Worm (Caenorhabditis elegans) whole organism, late embryonic: Measurements from ENCODE around the gene pab-2.

Experiments
- C38D4.7 ChIP-seq: fragments of 200-800 bp; sonication (Bioruptor generic); optimal IDR thresholded peaks from 2 replicates; lab custom pipeline; 2018; ENCODE audit warnings: mild to moderate bottlenecking, missing genetic modification characterization, moderate library complexity, missing compliant biosample characterization
- K09A11.1 ChIP-seq: sonication (generic microtip); optimal IDR thresholded peaks from 2 replicates; lab custom pipeline; 2017; ENCODE audit warnings: antibody characterized with exemption, mild to moderate bottlenecking, missing genetic modification characterization, missing compliant biosample characterization; ENCODE audit not compliant: insufficient read depth
- Y22D7AL.16 ChIP-seq: sonication (generic microtip); optimal IDR thresholded peaks from 2 replicates; lab custom pipeline; 2016; ENCODE audit warnings: missing genetic modification characterization, missing compliant biosample characterization
- ama-1 ChIP-seq: fragments of 150-350 bp; optimal IDR thresholded peaks from 2 replicates; lab custom pipeline; 2014
- ceh-18 ChIP-seq: sonication (generic microtip); optimal IDR thresholded peaks from 2 replicates; lab custom pipeline; 2016; ENCODE audit warnings: missing genetic modification characterization, missing compliant biosample characterization
- ceh-22 ChIP-seq: sonication (generic microtip); optimal IDR thresholded peaks from 2 replicates; lab custom pipeline; 2017; ENCODE audit warnings: missing biosample characterization, missing genetic modification characterization
- ceh-24 ChIP-seq: sonication (generic microtip); optimal IDR thresholded peaks from 2 replicates; lab custom pipeline; 2016; ENCODE audit warnings: mild to moderate bottlenecking, missing genetic modification characterization, missing compliant biosample characterization
- ceh-31 ChIP-seq: sonication (generic microtip); optimal IDR thresholded peaks from 2 replicates; lab custom pipeline; 2016; ENCODE audit warnings: missing genetic modification characterization, missing compliant biosample characterization
- ceh-48 ChIP-seq: sonication (generic microtip); optimal IDR thresholded peaks from 2 replicates; lab custom pipeline; 2016; ENCODE audit warnings: missing genetic modification characterization, inconsistent platforms, missing compliant biosample characterization
- ceh-6 ChIP-seq: fragments of 200-800 bp; sonication (Bioruptor generic); optimal IDR thresholded peaks from 2 replicates; lab custom pipeline; 2018; ENCODE audit warnings: mild to moderate bottlenecking, missing genetic modification characterization, missing compliant biosample characterization
- che-1 ChIP-seq: sonication (generic microtip); optimal IDR thresholded peaks from 2 replicates; lab custom pipeline; 2016; ENCODE audit warnings: mild to moderate bottlenecking, missing genetic modification characterization, missing compliant biosample characterization
- dve-1 ChIP-seq: sonication (generic microtip); optimal IDR thresholded peaks from 2 replicates; lab custom pipeline; 2017; ENCODE audit warnings: antibody characterized with exemption, mild to moderate bottlenecking, missing genetic modification characterization, missing compliant biosample characterization
- elt-2 ChIP-seq: sonication (generic microtip); optimal IDR thresholded peaks from 2 replicates; lab custom pipeline; 2016; ENCODE audit warnings: missing genetic modification reagents, missing genetic modification characterization, missing compliant biosample characterization
- elt-4 ChIP-seq: sonication (generic microtip); optimal IDR thresholded peaks from 2 replicates; lab custom pipeline; 2016; ENCODE audit warnings: missing genetic modification characterization, missing compliant biosample characterization
- fkh-6 ChIP-seq: sonication (generic microtip); optimal IDR thresholded peaks from 2 replicates; lab custom pipeline; 2016; ENCODE audit warnings: missing genetic modification characterization, missing compliant biosample characterization
- gmeb-2 ChIP-seq: sonication (generic microtip); optimal IDR thresholded peaks from 2 replicates; lab custom pipeline; 2016; ENCODE audit warnings: missing genetic modification characterization, inconsistent platforms, missing compliant biosample characterization
- hlh-13 ChIP-seq: fragments of 200-800 bp; sonication (Bioruptor generic); optimal IDR thresholded peaks from 2 replicates; lab custom pipeline; 2018; ENCODE audit warnings: mild to moderate bottlenecking, missing genetic modification characterization, missing compliant biosample characterization
- hlh-30 ChIP-seq: sonication (generic microtip); optimal IDR thresholded peaks from 2 replicates; lab custom pipeline; 2017; ENCODE audit warnings: antibody characterized with exemption, missing genetic modification characterization, missing compliant biosample characterization; ENCODE audit not compliant: insufficient read depth
- lim-6 ChIP-seq: sonication (generic microtip); optimal IDR thresholded peaks from 2 replicates; lab custom pipeline; 2016; ENCODE audit warnings: missing genetic modification characterization, missing compliant biosample characterization
- lin-11 ChIP-seq: fragments of 200-800 bp; sonication (Bioruptor generic); optimal IDR thresholded peaks from 2 replicates; lab custom pipeline; 2018; ENCODE audit warnings: mild to moderate bottlenecking, missing genetic modification characterization, missing compliant biosample characterization
- madf-2 ChIP-seq: sonication (generic microtip); optimal IDR thresholded peaks from 2 replicates; lab custom pipeline; 2017; ENCODE audit warnings: missing genetic modification characterization, missing compliant biosample characterization
- nhr-232 ChIP-seq: sonication (generic microtip); optimal IDR thresholded peaks from 2 replicates; lab custom pipeline; 2016; ENCODE audit warnings: missing genetic modification characterization, missing compliant biosample characterization
- odd-2 ChIP-seq: sonication (generic microtip); optimal IDR thresholded peaks from 2 replicates; lab custom pipeline; 2017; ENCODE audit warnings: antibody characterized with exemption, mild to moderate bottlenecking, missing genetic modification characterization, missing compliant biosample characterization
- pax-1 ChIP-seq: fragments of 150-350 bp; optimal IDR thresholded peaks from 2 replicates; lab custom pipeline; 2014; ENCODE audit warnings: missing biosample characterization, missing genetic modification characterization
- pha-4 ChIP-seq: fragments of 150-350 bp; optimal IDR thresholded peaks from 2 replicates; lab custom pipeline; 2018; ENCODE audit warnings: missing biosample characterization, missing genetic modification reagents, missing genetic modification characterization
- pros-1 ChIP-seq: fragments of 150-350 bp; optimal IDR thresholded peaks from 2 replicates; lab custom pipeline; 2014; ENCODE audit warnings: missing biosample characterization, missing genetic modification reagents, missing genetic modification characterization
- sox-4 ChIP-seq: sonication (generic microtip); optimal IDR thresholded peaks from 2 replicates; lab custom pipeline; 2017; ENCODE audit warnings: mild to moderate bottlenecking, missing genetic modification characterization, inconsistent platforms, missing compliant biosample characterization
- syd-9 ChIP-seq: sonication (generic microtip); optimal IDR thresholded peaks from 2 replicates; lab custom pipeline; 2016; ENCODE audit warnings: mild to moderate bottlenecking, missing genetic modification characterization, moderate library complexity, missing compliant biosample characterization
- tbx-2 ChIP-seq: sonication (generic microtip); optimal IDR thresholded peaks from 2 replicates; lab custom pipeline; 2016; ENCODE audit warnings: missing genetic modification characterization, missing compliant biosample characterization
- unc-3 ChIP-seq, 2 experiments: fragments of 200-800 bp in 1 of 2; sonication (Bioruptor generic) in 1 of 2; sonication (generic microtip) in 1 of 2; conservative IDR thresholded peaks in 1 of 2; optimal IDR thresholded peaks in 1 of 2; 2 replicates each; pipeline versions ENCODE4 v1.3.6 to Lab custom; 2016 to 2022; ENCODE audit warnings: missing compliant biosample characterization in 2 of 2, missing genetic modification characterization in 2 of 2, missing genetic modification reagents in 1 of 2
- unc-55 ChIP-seq: sonication (generic microtip); optimal IDR thresholded peaks from 2 replicates; lab custom pipeline; 2017; ENCODE audit warnings: missing biosample characterization, missing genetic modification reagents, missing genetic modification characterization
- unc-86 ChIP-seq: sonication (generic microtip); optimal IDR thresholded peaks from 2 replicates; lab custom pipeline; 2016; ENCODE audit warnings: missing genetic modification characterization, missing compliant biosample characterization
- ztf-16 ChIP-seq: sonication (generic microtip); optimal IDR thresholded peaks from 2 replicates; lab custom pipeline; 2017; ENCODE audit warnings: missing genetic modification characterization, missing compliant biosample characterization

The pab-2 gene

ce11 chrX:13556066-13556465 is 28.9 kb upstream of the pab-2 start, which contains the start of gene glb-20:
TSS of gene glb-20 (minus strand) at chrX:13556166.
- TF ChIP-seq lin-11 (tag; lab: Kevin White, UChicago) (no peak), unc-3 (GFP tag; conservative IDR thresholded peaks at IDR 0.05; lab: Robert Waterston, UW) (no peak), unc-3 (tag; optimal IDR thresholded peaks at IDR 0.05; lab: Kevin White, UChicago) (no peak)

- no peak for TF ChIP-seq hlh-30 (tag; lab: Kevin White, UChicago)
- peak; percentile 53 for TF ChIP-seq unc-55 (GFP tag; lab: Kevin White, UChicago)
- TF ChIP-seq ceh-18 = peak; percentile 32
- no peak for TF ChIP-seq K09A11.1 (tag; lab: Kevin White, UChicago)
- no peak for TF ChIP-seq pax-1 (tag; lab: Kevin White, UChicago)
- no peak for TF ChIP-seq ceh-24
These were observed 27.9 kb upstream of the pab-2 start for ce11 chrX:13555098-13555497.

- TF ChIP-seq lin-11 (tag; lab: Kevin White, UChicago) = no peak
These were observed 23.7 kb upstream of the pab-2 start, which contains the start of gene odr-1 for ce11 chrX:13550890-13551289. TSS of gene odr-1 (minus strand) at chrX:13550990.

ce11 chrX:13544544-13545021 is 17.4 kb upstream of the pab-2 start:
- TF ChIP-seq K09A11.1 (tag; lab: Kevin White, UChicago) (no peak), ceh-6 (GFP tag; lab: Kevin White, UChicago) (no peak), C38D4.7 (GFP tag; lab: Kevin White, UChicago) (no peak), ztf-16 (tag; lab: Kevin White, UChicago) (no peak), ceh-18 (no peak), lim-6 (no peak), ceh-22 (tag; lab: Kevin White, UChicago) (no peak), che-1 (tag; lab: Kevin White, UChicago) (no peak), ama-1 (lab: Kevin White, UChicago) (no peak), pha-4 (tag; lab: Kevin White, UChicago) (no peak), elt-2 (tag; lab: Kevin White, UChicago) (no peak), elt-4 (tag; lab: Kevin White, UChicago) (no peak), tbx-2 (no peak), madf-2 (no peak), fkh-6 (no peak), gmeb-2 (tag; lab: Kevin White, UChicago) (no peak), unc-3 (GFP tag; conservative IDR thresholded peaks at IDR 0.05; lab: Robert Waterston, UW) (no peak), unc-3 (tag; optimal IDR thresholded peaks at IDR 0.05; lab: Kevin White, UChicago) (no peak), nhr-232 (tag; lab: Kevin White, UChicago) (no peak), syd-9 (tag; lab: Kevin White, UChicago) (no peak), pros-1 (tag; lab: Kevin White, UChicago) (no peak)

- TF ChIP-seq sox-4 (tag; lab: Kevin White, UChicago) (no peak), ceh-48 (tag; lab: Kevin White, UChicago) (no peak), dve-1 (tag; lab: Kevin White, UChicago) (no peak), ceh-31 (tag; lab: Kevin White, UChicago) (no peak), Y22D7AL.16 (tag; lab: Kevin White, UChicago) (no peak), hlh-13 (GFP tag; lab: Kevin White, UChicago) (no peak), nhr-232 (tag; lab: Kevin White, UChicago) (no peak)
These were observed 16.1 kb upstream of the pab-2 start for ce11 chrX:13543350-13543749.

ce11 chrX:13542757-13543156 is 15.5 kb upstream of the pab-2 start:
- TF ChIP-seq unc-55 (GFP tag; lab: Kevin White, UChicago) (peak; percentile 5), odd-2 (tag; lab: Kevin White, UChicago) (no peak), unc-86 (tag; lab: Kevin White, UChicago) (no peak), nhr-232 (tag; lab: Kevin White, UChicago) (no peak)
